Worm (Caenorhabditis elegans) whole organism, L4 larva: ENCODE data around the gene ril-1.

Source experiments
- ama-1 ChIP-seq: fragments of 150-350 bp; optimal IDR thresholded peaks from 2 replicates; lab custom pipeline; 2014; ENCODE audit warnings: inconsistent platforms, mixed read lengths
- lin-13 ChIP-seq: fragments of 150-350 bp; optimal IDR thresholded peaks from 2 replicates; lab custom pipeline; 2014; ENCODE audit warnings: missing biosample characterization, missing genetic modification reagents, missing genetic modification characterization
- mes-2 ChIP-seq: sonication (generic microtip); optimal IDR thresholded peaks from 2 replicates; lab custom pipeline; 2016; ENCODE audit warnings: missing genotype, mild to moderate bottlenecking, missing genetic modification characterization, missing compliant biosample characterization; ENCODE audit not compliant: poor library complexity, severe bottlenecking
- nhr-102 ChIP-seq: sonication (generic microtip); optimal IDR thresholded peaks from 2 replicates; lab custom pipeline; 2016; ENCODE audit warnings: mild to moderate bottlenecking, missing genetic modification characterization, moderate library complexity, missing compliant biosample characterization
- nhr-11 ChIP-seq: fragments of 150-350 bp; optimal IDR thresholded peaks from 2 replicates; lab custom pipeline; 2014; ENCODE audit warnings: missing biosample characterization, missing genetic modification characterization
- nhr-28 ChIP-seq: fragments of 150-350 bp; optimal IDR thresholded peaks from 2 replicates; lab custom pipeline; 2014; ENCODE audit warnings: missing biosample characterization, missing genetic modification characterization
- nhr-77 ChIP-seq: fragments of 150-350 bp; optimal IDR thresholded peaks from 2 replicates; lab custom pipeline; 2014; ENCODE audit warnings: missing biosample characterization, missing genetic modification characterization
- unc-39 ChIP-seq: sonication (generic microtip); optimal IDR thresholded peaks from 2 replicates; lab custom pipeline; 2017; ENCODE audit warnings: missing biosample characterization, missing genetic modification characterization

DNA sequence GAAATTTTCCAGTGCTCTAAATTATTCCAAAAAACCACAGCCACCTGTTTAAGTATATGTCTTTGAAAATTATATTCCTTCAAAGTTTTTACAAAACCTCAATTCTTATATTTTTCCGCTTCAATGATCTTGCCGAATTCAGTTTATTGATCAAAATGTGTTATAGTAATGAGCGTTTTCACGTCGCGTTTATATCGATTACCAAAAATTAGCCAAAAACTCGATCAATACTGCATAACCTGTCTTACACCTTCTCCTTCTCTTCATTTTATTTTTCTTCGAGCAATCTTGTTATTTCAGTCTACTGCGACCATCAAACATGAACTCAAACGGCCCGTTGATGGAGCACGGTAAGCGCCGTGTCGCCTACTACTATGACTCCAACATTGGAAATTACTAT is 1.2 kb upstream of the ril-1 start, which contains the start of gene hda-1:
- TF ChIP-seq nhr-28 (tag; lab: Kevin White, UChicago) (no peak), ama-1 (no peak), nhr-11 (tag; lab: Kevin White, UChicago) (no peak), mes-2 (tag; lab: Kevin White, UChicago) (no peak), lin-13 (GFP tag; lab: Kevin White, UChicago) (no peak), nhr-102 (tag; lab: Kevin White, UChicago) (no peak), nhr-77 (tag; lab: Kevin White, UChicago) (no peak), unc-39 (tag; lab: Kevin White, UChicago) (no peak)
